Worm (Caenorhabditis elegans) whole organism, L1 larva: ENCODE measurements around the gene nhr-138.

Source experiments
- C34B4.2 ChIP-seq: sonication (generic microtip); optimal IDR thresholded peaks from 2 replicates; lab custom pipeline; 2017; ENCODE audit warnings: mild to moderate bottlenecking, missing genetic modification characterization, missing compliant biosample characterization
- ceh-8 ChIP-seq: fragments of 200-800 bp; sonication (Bioruptor generic); optimal IDR thresholded peaks from 2 replicates; lab custom pipeline; 2018; ENCODE audit warnings: mild to moderate bottlenecking, missing genetic modification characterization, moderate library complexity, missing compliant biosample characterization
- ces-1 ChIP-seq: fragments of 150-350 bp; optimal IDR thresholded peaks from 2 replicates; lab custom pipeline; 2014; ENCODE audit warnings: missing biosample characterization, missing genetic modification reagents, missing genetic modification characterization
- elt-2 ChIP-seq: sonication (generic microtip); optimal IDR thresholded peaks from 2 replicates; lab custom pipeline; 2016; ENCODE audit warnings: missing genetic modification characterization, mild to moderate bottlenecking, inconsistent platforms, missing compliant biosample characterization, missing genetic modification reagents
- lin-13 ChIP-seq: fragments of 150-350 bp; optimal IDR thresholded peaks from 2 replicates; lab custom pipeline; 2014; ENCODE audit warnings: missing biosample characterization, missing genetic modification reagents, missing genetic modification characterization
- lin-14 ChIP-seq: fragments of 200-800 bp; sonication (Bioruptor generic); optimal IDR thresholded peaks from 2 replicates; lab custom pipeline; 2018; ENCODE audit warnings: mild to moderate bottlenecking, missing genetic modification characterization, moderate library complexity, missing compliant biosample characterization
- lin-39 ChIP-seq: fragments of 150-350 bp; optimal IDR thresholded peaks from 2 replicates; lab custom pipeline; 2014; ENCODE audit warnings: missing biosample characterization, missing genetic modification reagents, missing genetic modification characterization
- mef-2 ChIP-seq: fragments of 150-350 bp; optimal IDR thresholded peaks from 2 replicates; lab custom pipeline; 2014; ENCODE audit warnings: missing biosample characterization, missing genetic modification characterization
- nhr-77 ChIP-seq: fragments of 150-350 bp; optimal IDR thresholded peaks from 2 replicates; lab custom pipeline; 2014; ENCODE audit warnings: missing biosample characterization, missing genetic modification characterization
- nhr-85 ChIP-seq: sonication (generic microtip); peaks from one replicate; lab custom pipeline; 2016; ENCODE audit warnings: missing genetic modification characterization, inconsistent platforms, missing compliant biosample characterization
- nhr-90 ChIP-seq: sonication (generic microtip); optimal IDR thresholded peaks from 2 replicates; lab custom pipeline; 2016; ENCODE audit warnings: mild to moderate bottlenecking, missing genetic modification characterization, missing compliant biosample characterization; ENCODE audit not compliant: poor library complexity

DNA sequence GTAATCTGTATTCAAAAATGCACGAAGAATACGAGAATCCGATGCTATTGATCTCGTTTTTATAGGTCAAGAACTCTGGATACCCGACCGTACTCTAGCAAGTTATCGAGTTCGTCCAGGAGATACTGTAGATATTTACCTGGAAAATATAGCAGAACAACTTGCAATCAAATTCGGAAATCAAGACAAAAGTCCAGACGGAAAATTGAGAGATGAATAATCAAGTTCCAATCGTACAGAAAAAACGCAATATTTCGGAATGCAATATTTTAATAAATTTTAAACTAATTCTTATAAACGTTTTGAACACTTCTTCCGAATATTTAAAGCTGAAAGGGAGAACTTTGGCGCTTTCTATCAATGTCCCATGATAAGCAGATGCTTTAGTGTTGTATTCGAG is 13.9 kb downstream of the nhr-138 start:
- no peak for TF ChIP-seq nhr-90 (tag; lab: Kevin White, UChicago)
- no peak for TF ChIP-seq nhr-85
- no peak for TF ChIP-seq elt-2 (tag; lab: Kevin White, UChicago)
- TF ChIP-seq mef-2, result no peak
- no peak for TF ChIP-seq ces-1
- no peak for TF ChIP-seq nhr-77
- TF ChIP-seq lin-39 (tag; lab: Kevin White, UChicago), result no peak
- TF ChIP-seq C34B4.2 (tag; lab: Kevin White, UChicago), result no peak
- no peak for TF ChIP-seq ceh-8 (GFP tag; lab: Kevin White, UChicago)
- TF ChIP-seq lin-13, result no peak
- no peak for TF ChIP-seq lin-14 (GFP tag; lab: Kevin White, UChicago)
